Fruit fly (Drosophila melanogaster) whole organism, embryonic: ENCODE measurements around the gene CG12546.

ENCODE experiments used
- Atf6 ChIP-seq: fragments of 200-800 bp; sonication (Bioruptor generic); IDR thresholded peaks from 2 replicates; pipeline ENCODE4 v1.3.6; 2022; ENCODE audit warnings: missing biosample characterization, missing genetic modification characterization
- Bteb2 ChIP-seq: fragments of 200-800 bp; sonication (Bioruptor generic); optimal IDR thresholded peaks from 2 replicates; lab custom pipeline; 2016; ENCODE audit warnings: missing biosample characterization, missing genetic modification characterization
- CG10366 ChIP-seq: fragments of 200-800 bp; sonication (Bioruptor generic); IDR thresholded peaks from 2 replicates; pipeline ENCODE4 v1.3.6; 2022; ENCODE audit warnings: missing biosample characterization, missing genetic modification characterization
- CG11504 ChIP-seq: fragments of 200-800 bp; sonication (Bioruptor generic); optimal IDR thresholded peaks from 3 replicates; lab custom pipeline; 2019; ENCODE audit warnings: missing biosample characterization, mild to moderate bottlenecking, missing genetic modification characterization, moderate library complexity
- CG1233 ChIP-seq: fragments of 200-800 bp; sonication (Bioruptor generic); optimal IDR thresholded peaks from 4 replicates; lab custom pipeline; 2018; ENCODE audit warnings: missing biosample characterization, mild to moderate bottlenecking, missing genetic modification characterization
- CG13296 ChIP-seq: fragments of 200-800 bp; sonication (Bioruptor generic); optimal IDR thresholded peaks from 3 replicates; lab custom pipeline; 2018; ENCODE audit warnings: missing biosample characterization, mild to moderate bottlenecking, missing genetic modification characterization
- CG14860 ChIP-seq: fragments of 200-800 bp; sonication (Bioruptor generic); IDR thresholded peaks from 3 replicates; pipeline ENCODE4 v1.3.6; 2022; ENCODE audit warnings: missing biosample characterization, missing genetic modification characterization; ENCODE audit not compliant: partially characterized antibody
- CG15011 ChIP-seq: fragments of 200-800 bp; sonication (Bioruptor generic); optimal IDR thresholded peaks from 3 replicates; lab custom pipeline; 2018; ENCODE audit warnings: missing biosample characterization, mild to moderate bottlenecking, missing genetic modification characterization
- CG1529 ChIP-seq: fragments of 200-800 bp; sonication (Bioruptor generic); optimal IDR thresholded peaks from 3 replicates; lab custom pipeline; 2018; ENCODE audit warnings: missing biosample characterization, missing genetic modification characterization
- CG1647 ChIP-seq: fragments of 200-800 bp; sonication (Bioruptor generic); optimal IDR thresholded peaks from 3 replicates; lab custom pipeline; 2016; ENCODE audit warnings: missing biosample characterization, missing genetic modification characterization
- CG16815 ChIP-seq: fragments of 200-800 bp; sonication (Bioruptor generic); optimal IDR thresholded peaks from 3 replicates; lab custom pipeline; 2017; ENCODE audit warnings: missing biosample characterization, mild to moderate bottlenecking, missing genetic modification characterization
- CG17328 ChIP-seq: fragments of 200-800 bp; sonication (Bioruptor generic); IDR thresholded peaks from 2 replicates; pipeline ENCODE4 v1.3.6; 2022; ENCODE audit warnings: missing biosample characterization, missing genetic modification characterization
- CG17361 ChIP-seq: fragments of 200-800 bp; sonication (Bioruptor generic); IDR thresholded peaks from 3 replicates; pipeline ENCODE4 v1.3.6; 2022; ENCODE audit warnings: missing biosample characterization, missing genetic modification characterization
- CG17829 ChIP-seq: fragments of 200-800 bp; optimal IDR thresholded peaks from 2 replicates; lab custom pipeline; 2019; ENCODE audit warnings: missing biosample characterization, mild to moderate bottlenecking, missing genetic modification characterization, moderate library complexity
- CG18619 ChIP-seq: fragments of 200-800 bp; sonication (Bioruptor generic); optimal IDR thresholded peaks from 3 replicates; lab custom pipeline; 2017; ENCODE audit warnings: missing biosample characterization, mild to moderate bottlenecking, missing genetic modification characterization
- CG2120 ChIP-seq: fragments of 200-800 bp; sonication (Bioruptor generic); optimal IDR thresholded peaks from 3 replicates; lab custom pipeline; 2016; ENCODE audit warnings: missing biosample characterization, missing genetic modification characterization
- CG3847 ChIP-seq: fragments of 200-800 bp; sonication (Bioruptor generic); IDR thresholded peaks from 2 replicates; pipeline ENCODE4 v1.3.6; 2022; ENCODE audit warnings: missing biosample characterization, missing genetic modification characterization
- CG4404 ChIP-seq: fragments of 200-800 bp; sonication (Bioruptor generic); IDR thresholded peaks from 2 replicates; pipeline ENCODE4 v1.3.6; 2022; ENCODE audit warnings: missing biosample characterization, missing genetic modification characterization
- CG4424 ChIP-seq: fragments of 200-800 bp; sonication (Bioruptor generic); optimal IDR thresholded peaks from 3 replicates; lab custom pipeline; 2016; ENCODE audit warnings: missing biosample characterization, missing genetic modification characterization
- CG7271 ChIP-seq: fragments of 200-800 bp; sonication (Bioruptor generic); optimal IDR thresholded peaks from 2 replicates; lab custom pipeline; 2018; ENCODE audit warnings: missing biosample characterization, mild to moderate bottlenecking, missing genetic modification characterization, moderate library complexity
- CG8290 ChIP-seq, 3 experiments: fragments of 200-800 bp; sonication (Bioruptor generic); optimal IDR thresholded peaks; 2 replicates each; lab custom pipeline; 2016 to 2019; ENCODE audit warnings: missing biosample characterization in 3 of 3, missing genetic modification characterization in 3 of 3, mild to moderate bottlenecking in 2 of 3, moderate library complexity in 1 of 3
- CG8388 ChIP-seq: fragments of 200-800 bp; sonication (Bioruptor generic); optimal IDR thresholded peaks from 2 replicates; lab custom pipeline; 2019; ENCODE audit warnings: missing biosample characterization, mild to moderate bottlenecking, missing genetic modification characterization, moderate library complexity
- D19A ChIP-seq: fragments of 200-800 bp; optimal IDR thresholded peaks from 3 replicates; lab custom pipeline; 2019; ENCODE audit warnings: missing biosample characterization, mild to moderate bottlenecking, missing genetic modification characterization, moderate library complexity
- Fer3 ChIP-seq: fragments of 200-800 bp; sonication (Bioruptor generic); optimal IDR thresholded peaks from 2 replicates; lab custom pipeline; 2018; ENCODE audit warnings: missing biosample characterization, mild to moderate bottlenecking, missing genetic modification characterization, moderate library complexity
- H2.0 ChIP-seq: fragments of 200-800 bp; sonication (Bioruptor generic); IDR thresholded peaks from 2 replicates; pipeline ENCODE4 v1.3.6; 2022; ENCODE audit warnings: missing biosample characterization, missing genetic modification characterization
- Hr51 ChIP-seq, 2 experiments: fragments of 200-800 bp; sonication (Bioruptor generic); optimal IDR thresholded peaks; 2 replicates in 1 of 2; 3 replicates in 1 of 2; lab custom pipeline; 2016 to 2018; ENCODE audit warnings: missing biosample characterization in 2 of 2, missing genetic modification characterization in 2 of 2, mild to moderate bottlenecking in 1 of 2, moderate library complexity in 1 of 2
- Oaz ChIP-seq: fragments of 200-800 bp; sonication (Bioruptor generic); IDR thresholded peaks from 2 replicates; pipeline ENCODE4 v1.3.6; 2022; ENCODE audit warnings: missing biosample characterization, missing genetic modification characterization
- Rfx ChIP-seq: fragments of 200-800 bp; sonication (Bioruptor generic); IDR thresholded peaks from 2 replicates; pipeline ENCODE4 v1.3.6; 2022; ENCODE audit warnings: missing biosample characterization, missing genetic modification characterization
- Side ChIP-seq: fragments of 200-800 bp; sonication (Bioruptor generic); optimal IDR thresholded peaks from 2 replicates; lab custom pipeline; 2016; ENCODE audit warnings: missing biosample characterization, missing genetic modification characterization
- Sox100B ChIP-seq: fragments of 200-800 bp; sonication (Bioruptor generic); optimal IDR thresholded peaks from 3 replicates; lab custom pipeline; 2018; ENCODE audit warnings: missing biosample characterization, mild to moderate bottlenecking, missing genetic modification characterization
- Ssrp ChIP-seq: fragments of 200-800 bp; sonication (Bioruptor generic); optimal IDR thresholded peaks from 2 replicates; lab custom pipeline; 2018; ENCODE audit warnings: missing biosample characterization, mild to moderate bottlenecking, missing genetic modification characterization, moderate library complexity
- amos ChIP-seq: fragments of 200-800 bp; sonication (Bioruptor generic); IDR thresholded peaks from 2 replicates; pipeline ENCODE4 v1.3.6; 2022; ENCODE audit warnings: missing biosample characterization, missing genetic modification characterization; ENCODE audit not compliant: partially characterized antibody
- aop ChIP-seq: fragments of 200-800 bp; sonication (Bioruptor generic); IDR thresholded peaks from 2 replicates; pipeline ENCODE4 v1.3.6; 2022; ENCODE audit warnings: missing biosample characterization, missing genetic modification characterization
- ash1 ChIP-seq: fragments of 200-800 bp; sonication (Bioruptor generic); optimal IDR thresholded peaks from 2 replicates; lab custom pipeline; 2018; ENCODE audit warnings: missing biosample characterization, mild to moderate bottlenecking, missing genetic modification characterization
- bsh ChIP-seq, 2 experiments: fragments of 200-800 bp; sonication (Bioruptor generic); optimal IDR thresholded peaks; 2 replicates each; lab custom pipeline; 2017 to 2018; ENCODE audit warnings: mild to moderate bottlenecking in 2 of 2, missing biosample characterization in 2 of 2, missing genetic modification characterization in 2 of 2, moderate library complexity in 1 of 2
- btn ChIP-seq: fragments of 200-800 bp; sonication (Bioruptor generic); optimal IDR thresholded peaks from 2 replicates; lab custom pipeline; 2016; ENCODE audit warnings: missing biosample characterization, missing genetic modification characterization
- dmrt11E ChIP-seq: fragments of 200-800 bp; sonication (Bioruptor generic); optimal IDR thresholded peaks from 3 replicates; lab custom pipeline; 2018; ENCODE audit warnings: missing biosample characterization, mild to moderate bottlenecking, missing genetic modification characterization, moderate library complexity
- dpn ChIP-seq, 2 experiments: fragments of 200-800 bp; sonication (Bioruptor generic); optimal IDR thresholded peaks; 3 replicates each; lab custom pipeline; 2016; ENCODE audit warnings: missing biosample characterization in 2 of 2, missing genetic modification characterization in 2 of 2
- ems ChIP-seq: fragments of 200-800 bp; sonication (Bioruptor generic); optimal IDR thresholded peaks from 3 replicates; lab custom pipeline; 2016; ENCODE audit warnings: missing biosample characterization, missing genetic modification characterization
- eve ChIP-seq, 2 experiments: fragments of >200 bp; optimal IDR thresholded peaks; 2 replicates each; lab custom pipeline; 2017; ENCODE audit warnings: missing biosample characterization in 2 of 2, missing genetic modification characterization in 2 of 2
- fd96Cb ChIP-seq: fragments of 200-800 bp; sonication (Bioruptor generic); optimal IDR thresholded peaks from 2 replicates; lab custom pipeline; 2018; ENCODE audit warnings: missing biosample characterization, mild to moderate bottlenecking, missing genetic modification characterization, moderate library complexity
- gfzf ChIP-seq: fragments of 200-800 bp; sonication (Bioruptor generic); optimal IDR thresholded peaks from 2 replicates; lab custom pipeline; 2016; ENCODE audit warnings: missing biosample characterization, mild to moderate bottlenecking, missing genetic modification characterization, moderate library complexity
- hbn ChIP-seq: fragments of 200-800 bp; sonication (Bioruptor generic); IDR thresholded peaks from 2 replicates; pipeline ENCODE4 v1.3.6; 2022; ENCODE audit warnings: missing biosample characterization, missing genetic modification characterization; ENCODE audit not compliant: partially characterized antibody
- inv ChIP-seq: fragments of 200-800 bp; sonication (Bioruptor generic); IDR thresholded peaks from 2 replicates; pipeline ENCODE4 v1.3.6; 2022; ENCODE audit warnings: missing biosample characterization, missing genetic modification characterization; ENCODE audit not compliant: partially characterized antibody
- mld ChIP-seq: fragments of 200-800 bp; sonication (Bioruptor generic); IDR thresholded peaks from 3 replicates; pipeline ENCODE4 v1.3.6; 2022; ENCODE audit warnings: missing biosample characterization, missing genetic modification characterization; ENCODE audit not compliant: partially characterized antibody
- onecut ChIP-seq: fragments of 200-800 bp; sonication (Bioruptor generic); IDR thresholded peaks from 2 replicates; pipeline ENCODE4 v1.3.6; 2022; ENCODE audit warnings: missing biosample characterization, missing genetic modification characterization
- otp ChIP-seq: fragments of 200-800 bp; sonication (Bioruptor generic); IDR thresholded peaks from 3 replicates; pipeline ENCODE4, ENCODE4 v1.3.6; 2022; ENCODE audit warnings: missing biosample characterization, missing genetic modification characterization
- ranshi ChIP-seq: fragments of 200-800 bp; sonication (Bioruptor generic); IDR thresholded peaks from 2 replicates; pipeline ENCODE4 v1.3.6; 2022; ENCODE audit warnings: missing biosample characterization, missing genetic modification characterization
- stc ChIP-seq: fragments of 200-800 bp; sonication (Bioruptor generic); IDR thresholded peaks from 2 replicates; pipeline ENCODE4 v1.3.6; 2022; ENCODE audit warnings: missing biosample characterization, missing genetic modification characterization
- z ChIP-seq: fragments of 200-800 bp; sonication (Bioruptor generic); IDR thresholded peaks from 3 replicates; pipeline ENCODE4 v1.3.6; 2022; ENCODE audit warnings: missing biosample characterization, missing genetic modification characterization

The CG12546 gene

DNA sequence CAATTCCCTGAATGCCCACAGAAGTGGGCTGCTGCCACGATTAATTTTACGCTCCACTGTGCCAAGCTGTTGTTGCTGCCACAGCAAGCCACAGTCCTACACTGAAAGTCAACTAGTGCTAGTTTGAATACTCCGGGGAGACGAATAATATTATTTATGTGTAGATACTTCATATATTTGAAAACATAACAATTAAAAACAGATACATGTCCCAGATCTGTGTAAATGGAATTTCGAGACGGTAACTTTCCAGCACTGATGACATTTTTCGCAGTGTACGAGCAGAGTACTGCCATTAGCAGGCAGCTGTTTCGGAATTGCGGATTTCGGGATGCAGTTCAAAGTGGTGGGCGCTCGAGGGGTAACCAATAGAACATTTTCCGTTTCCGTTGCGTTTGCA, 28.5 kb downstream of the CG12546 start (continued):
- TF ChIP-seq eve (GFP tag; optimal IDR thresholded peaks at IDR 0.05; lab: Kevin White, UChicago) (peak in 1 of 2 experiments; percentile 40), CG1529 (GFP tag; lab: Kevin White, UChicago) (no peak), ems (no peak), CG13296 (no peak), CG2120 (GFP tag; lab: Kevin White, UChicago) (no peak), D19A (tag; lab: Kevin White, UChicago) (peak; percentile 17), Oaz (no peak), CG15011 (no peak), mld (GFP tag; lab: Robert Waterston, UW) (no peak), Atf6 (GFP tag; lab: Robert Waterston, UW) (peak; percentile 52; the same call in 1 of the 2 replicates), CG17361 (GFP tag; lab: Robert Waterston, UW) (0 out of 3 replicates have a peak, but pooled peaks have one; percentile 21), bsh (GFP tag; optimal IDR thresholded peaks at IDR 0.05; lab: Kevin White, UChicago) (peak in 1 of 2 experiments; percentile 57), Side (GFP tag; lab: Kevin White, UChicago) (no peak), gfzf (GFP tag; lab: Kevin White, UChicago) (no peak), z (GFP tag; lab: Robert Waterston, UW) (no peak), CG17829 (tag; lab: Kevin White, UChicago) (no peak), ash1 (GFP tag; lab: Kevin White, UChicago) (no peak), CG1647 (GFP tag; lab: Kevin White, UChicago) (no peak), Sox100B (GFP tag; lab: Kevin White, UChicago) (no peak), CG8388 (GFP tag; lab: Kevin White, UChicago) (peak; percentile 22), CG4404 (GFP tag; lab: Robert Waterston, UW) (no peak), Bteb2 (no peak), inv (no peak), dpn (GFP tag; optimal IDR thresholded peaks at IDR 0.05; lab: Kevin White, UChicago) (no peak), CG8290 (GFP tag; optimal IDR thresholded peaks at IDR 0.05; lab: Kevin White, UChicago) (no peak), CG8290 (tag; optimal IDR thresholded peaks at IDR 0.05; lab: Kevin White, UChicago) (peak in 1 of 2 experiments; percentile 34), Rfx (GFP tag; lab: Robert Waterston, UW) (0 out of 2 replicates have a peak, but pooled peaks have one; percentile 6), CG1233 (GFP tag; lab: Kevin White, UChicago) (peak; percentile 10), dmrt11E (tag; lab: Kevin White, UChicago) (no peak), CG3847 (GFP tag; lab: Robert Waterston, UW) (no peak), CG16815 (GFP tag; lab: Kevin White, UChicago) (peak; percentile 31), CG14860 (GFP tag; lab: Robert Waterston, UW) (no peak), fd96Cb (tag; lab: Kevin White, UChicago) (peak; percentile 25), aop (no peak), stc (GFP tag; lab: Robert Waterston, UW) (peak; percentile 13; the same call in 1 of the 2 replicates), CG4424 (GFP tag; lab: Kevin White, UChicago) (peak; percentile 21), CG10366 (peak; percentile 13; the same call in 1 of the 2 replicates), CG18619 (GFP tag; lab: Kevin White, UChicago) (no peak), Ssrp (peak; percentile 45), ranshi (GFP tag; lab: Robert Waterston, UW) (peak; percentile 53; the same call in 1 of the 2 replicates), otp (GFP tag; lab: Robert Waterston, UW) (no peak), CG7271 (tag; lab: Kevin White, UChicago) (no peak), amos (GFP tag; lab: Robert Waterston, UW) (no peak), Hr51 (GFP tag; optimal IDR thresholded peaks at IDR 0.05; lab: Kevin White, UChicago) (peak in 1 of 2 experiments; percentile 32), btn (no peak), H2.0 (GFP tag; lab: Robert Waterston, UW) (0 out of 2 replicates have a peak, but pooled peaks have one; percentile 9), Fer3 (tag; lab: Kevin White, UChicago) (no peak), CG11504 (peak; percentile 53), onecut (GFP tag; lab: Robert Waterston, UW) (no peak), hbn (GFP tag; lab: Robert Waterston, UW) (no peak), CG17328 (GFP tag; lab: Robert Waterston, UW) (peak; percentile 65)
